Fruit fly (Drosophila melanogaster): ENCODE data around the gene CG31272.

Gene CG31272

dm6 chr3R:10759348-10759847 is at the start of gene CG31272:
TSS of gene CG31272 (minus strand) at chr3R:10759398.
- no peak for TF ChIP-seq fd96Ca (GFP tag; IDR thresholded peaks at IDR 0.05)
- no peak for TF ChIP-seq CG4496 (GFP tag; IDR thresholded peaks at IDR 0.05)
- no peak for TF ChIP-seq CG15710 (tag; optimal IDR thresholded peaks at IDR 0.05)
- TF ChIP-seq CG9948 (tag; optimal IDR thresholded peaks at IDR 0.05) = no peak
- no peak for TF ChIP-seq rn (GFP tag; IDR thresholded peaks at IDR 0.05)
- TF ChIP-seq Pif1A (GFP tag; optimal IDR thresholded peaks at IDR 0.05) = no peak
- no peak for TF ChIP-seq CG8159 (tag; optimal IDR thresholded peaks at IDR 0.05)

DNA sequence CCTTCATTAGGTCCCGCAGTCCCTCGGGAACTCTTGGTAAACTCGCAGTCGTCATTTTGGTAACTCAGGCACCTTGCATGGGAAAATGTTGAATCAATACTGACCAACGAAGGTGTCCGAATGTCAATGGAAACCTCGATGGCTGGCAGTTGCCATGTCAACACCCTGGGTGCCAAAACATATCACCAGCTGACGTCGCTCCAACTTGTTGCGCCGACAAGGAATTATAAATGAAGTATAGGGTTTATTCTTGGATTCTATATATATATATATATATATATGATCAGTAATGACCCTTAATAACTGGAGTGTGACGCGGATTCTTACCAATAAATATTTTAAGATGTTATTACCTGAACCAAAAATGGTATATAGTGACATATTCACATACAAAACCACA is 44.7 kb upstream of the CG31272 start, which contains the start of gene CG14692:
CG14692 (minus strand) TSS at position 101 of the 400 bp plus-strand sequence.
- no peak for TF ChIP-seq CG15710 (tag; optimal IDR thresholded peaks at IDR 0.05)
- no peak for TF ChIP-seq CG12605 (GFP tag; IDR thresholded peaks at IDR 0.05)
- TF ChIP-seq Pif1A (GFP tag; optimal IDR thresholded peaks at IDR 0.05) = no peak
- TF ChIP-seq gl (tag; optimal IDR thresholded peaks at IDR 0.05) = no peak
- TF ChIP-seq CG10348 (GFP tag; IDR thresholded peaks at IDR 0.05) = no peak
- no peak for TF ChIP-seq CG17806 (tag; optimal IDR thresholded peaks at IDR 0.05)
- TF ChIP-seq CG9948 (tag; optimal IDR thresholded peaks at IDR 0.05) = no peak
- TF ChIP-seq Ets98B (GFP tag; IDR thresholded peaks at IDR 0.05) = no peak
- TF ChIP-seq CG32121 (GFP tag; IDR thresholded peaks at IDR 0.05) = no peak
- no peak for TF ChIP-seq CG34367 (tag; optimal IDR thresholded peaks at IDR 0.05)

dm6 chr3R:10792604-10793003 is 33.4 kb upstream of the CG31272 start, which contains the start of gene CG14687:
TSS of gene CG14687 (plus strand) at chr3R:10792904.
- TF ChIP-seq CG14655 (GFP tag; optimal IDR thresholded peaks at IDR 0.05) (no peak), D1 (tag; optimal IDR thresholded peaks at IDR 0.05) (no peak)

DNA sequence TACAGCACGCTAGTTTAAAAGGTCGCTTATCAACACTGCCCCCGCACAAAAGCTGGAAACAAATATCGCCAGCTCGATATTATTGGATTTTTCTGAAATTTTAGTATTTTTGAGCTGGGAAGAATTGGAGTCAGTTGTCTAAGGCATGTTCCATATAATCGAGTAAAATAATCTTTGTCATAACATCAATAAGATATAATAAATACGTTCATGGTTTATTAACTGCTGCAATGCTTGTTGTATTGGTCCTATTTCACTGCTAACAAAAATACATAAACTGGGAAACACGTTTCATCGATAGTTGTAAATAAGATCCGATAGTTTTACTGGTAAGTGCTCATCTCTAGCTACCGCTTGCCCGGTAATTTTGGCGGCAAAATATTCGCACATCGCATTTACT is 29.0 kb upstream of the CG31272 start, which contains the start of the genes Art1 and Mcm5:
Art1 (minus strand) TSS at position 41 of the 400 bp plus-strand sequence.
Mcm5 (plus strand) TSS at position 339 of the 400 bp plus-strand sequence.
- TF ChIP-seq CG4496 (GFP tag; IDR thresholded peaks at IDR 0.05) (no peak), CG32121 (GFP tag; IDR thresholded peaks at IDR 0.05) (no peak), Snoo (tag; optimal IDR thresholded peaks at IDR 0.05) (no peak), fd96Ca (GFP tag; IDR thresholded peaks at IDR 0.05) (no peak), EcR (GFP tag; optimal IDR thresholded peaks at IDR 0.05) (no peak), CG15710 (tag; optimal IDR thresholded peaks at IDR 0.05) (no peak)

DNA sequence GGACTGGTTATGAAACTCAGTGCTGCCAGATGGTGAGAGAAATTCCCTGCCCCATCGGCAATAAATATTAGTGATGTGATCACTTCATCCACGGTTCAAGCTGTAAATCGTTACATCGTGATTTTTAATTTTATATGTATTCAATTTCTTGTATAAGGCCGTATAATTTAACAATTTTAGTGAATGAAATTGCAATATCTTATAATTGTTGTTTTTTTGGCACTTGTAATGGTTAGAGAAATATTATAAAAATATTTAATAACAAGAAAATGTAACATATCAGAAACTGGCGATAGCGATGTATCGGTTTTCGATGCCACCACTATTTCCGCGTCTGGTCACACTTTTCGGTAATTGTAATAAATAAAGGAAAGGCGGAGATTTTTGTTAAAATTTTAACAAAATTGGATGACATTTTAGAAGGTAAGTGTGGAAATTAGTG is 24.9 kb upstream of the CG31272 start, which contains the start of the genes mRpL37 and Rbp1:
mRpL37 (minus strand) TSS at position 35 of the 442 bp plus-strand sequence.
Rbp1 (plus strand) TSS at position 326 of the 442 bp plus-strand sequence.
- TF ChIP-seq CG9948 (tag; optimal IDR thresholded peaks at IDR 0.05) (peak; percentile 55), CG15710 (tag; optimal IDR thresholded peaks at IDR 0.05) (peak; percentile 73), fd96Ca (GFP tag; IDR thresholded peaks at IDR 0.05) (no peak), CG8159 (tag; optimal IDR thresholded peaks at IDR 0.05) (peak; percentile 70), CG14655 (GFP tag; optimal IDR thresholded peaks at IDR 0.05) (no peak), Snoo (tag; optimal IDR thresholded peaks at IDR 0.05) (peak; percentile 46), CG17806 (tag; optimal IDR thresholded peaks at IDR 0.05) (peak; percentile 59), CG4496 (GFP tag; IDR thresholded peaks at IDR 0.05) (peak; percentile 77)

dm6 chr3R:10782167-10782566 is 23.0 kb upstream of the CG31272 start, which contains the start of gene CG42633:
TSS of gene CG42633 (minus strand) at chr3R:10782267.
- TF ChIP-seq CG4496 (GFP tag; IDR thresholded peaks at IDR 0.05) = no peak
- no peak for TF ChIP-seq Snoo (tag; optimal IDR thresholded peaks at IDR 0.05)
- no peak for TF ChIP-seq CG8301 (tag; optimal IDR thresholded peaks at IDR 0.05)
- TF ChIP-seq CG32121 (GFP tag; IDR thresholded peaks at IDR 0.05) = no peak
- no peak for TF ChIP-seq CG13204 (GFP tag; optimal IDR thresholded peaks at IDR 0.05)
- no peak for TF ChIP-seq CG15710 (tag; optimal IDR thresholded peaks at IDR 0.05)
- no peak for TF ChIP-seq CG17806 (tag; optimal IDR thresholded peaks at IDR 0.05)
- TF ChIP-seq gl (tag; optimal IDR thresholded peaks at IDR 0.05) = no peak

- TF ChIP-seq fd96Ca (GFP tag; IDR thresholded peaks at IDR 0.05) (no peak), Pif1B (GFP tag; optimal IDR thresholded peaks at IDR 0.05) (no peak), D1 (tag; optimal IDR thresholded peaks at IDR 0.05) (no peak)
Observed at dm6 chr3R:10780161-10780560, 21.0 kb upstream of the CG31272 start.

- TF ChIP-seq CG32121 (GFP tag; IDR thresholded peaks at IDR 0.05) (no peak), CG34367 (tag; optimal IDR thresholded peaks at IDR 0.05) (no peak), fd96Ca (GFP tag; IDR thresholded peaks at IDR 0.05) (no peak), CG13204 (GFP tag; optimal IDR thresholded peaks at IDR 0.05) (no peak), gl (tag; optimal IDR thresholded peaks at IDR 0.05) (no peak), CG17806 (tag; optimal IDR thresholded peaks at IDR 0.05) (no peak), CG15710 (tag; optimal IDR thresholded peaks at IDR 0.05) (no peak), Pif1B (GFP tag; optimal IDR thresholded peaks at IDR 0.05) (no peak), EcR (GFP tag; optimal IDR thresholded peaks at IDR 0.05) (no peak), CG4496 (GFP tag; IDR thresholded peaks at IDR 0.05) (no peak), Ets98B (GFP tag; IDR thresholded peaks at IDR 0.05) (no peak), CG10348 (GFP tag; IDR thresholded peaks at IDR 0.05) (no peak), Snoo (tag; optimal IDR thresholded peaks at IDR 0.05) (no peak), CG14655 (GFP tag; optimal IDR thresholded peaks at IDR 0.05) (no peak), CG9948 (tag; optimal IDR thresholded peaks at IDR 0.05) (no peak), rn (GFP tag; IDR thresholded peaks at IDR 0.05) (no peak), CG8159 (tag; optimal IDR thresholded peaks at IDR 0.05) (no peak), CG12605 (GFP tag; IDR thresholded peaks at IDR 0.05) (no peak)
Observed at dm6 chr3R:10779269-10779668, 20.1 kb upstream of the CG31272 start, which contains the start of gene Desi. TSS of gene Desi (plus strand) at chr3R:10779569.

Data from whole organism, pupa.